Fruit fly (Drosophila melanogaster) whole organism, adult: ENCODE measurements around the gene CG43799.

ENCODE experiments used
- CG11617 ChIP-seq: fragments of 200-800 bp; sonication (Bioruptor generic); optimal IDR thresholded peaks from 2 replicates; lab custom pipeline; 2017; ENCODE audit warnings: mild to moderate bottlenecking, missing biosample characterization, missing genetic modification reagents, missing genetic modification characterization
- CG12768 ChIP-seq: fragments of 200-800 bp; sonication (Bioruptor generic); optimal IDR thresholded peaks from 2 replicates; lab custom pipeline; 2017; ENCODE audit warnings: missing biosample characterization, missing genetic modification characterization, mild to moderate bottlenecking, moderate library complexity, missing genetic modification reagents
- CG14711 ChIP-seq: fragments of 200-800 bp; sonication (Bioruptor generic); optimal IDR thresholded peaks from 2 replicates; lab custom pipeline; 2018; ENCODE audit warnings: missing biosample characterization, mild to moderate bottlenecking, missing genetic modification characterization, moderate library complexity
- CG1620 ChIP-seq: fragments of 200-800 bp; sonication (Bioruptor generic); optimal IDR thresholded peaks from 2 replicates; lab custom pipeline; 2016; ENCODE audit warnings: missing biosample characterization, missing genetic modification characterization
- CG33017 ChIP-seq: fragments of 200-800 bp; sonication (Bioruptor generic); optimal IDR thresholded peaks from 2 replicates; lab custom pipeline; 2018; ENCODE audit warnings: missing biosample characterization, mild to moderate bottlenecking, missing genetic modification characterization, moderate library complexity
- CG5204 ChIP-seq: fragments of 200-800 bp; sonication (Bioruptor generic); optimal IDR thresholded peaks from 2 replicates; lab custom pipeline; 2016; ENCODE audit warnings: missing biosample characterization, missing genetic modification characterization
- CG7045 ChIP-seq: fragments of 200-800 bp; sonication (Bioruptor generic); optimal IDR thresholded peaks from 2 replicates; lab custom pipeline; 2017; ENCODE audit warnings: missing biosample characterization, mild to moderate bottlenecking, missing genetic modification characterization
- CG7101 ChIP-seq: fragments of 200-800 bp; sonication (Bioruptor generic); optimal IDR thresholded peaks from 2 replicates; lab custom pipeline; 2018; ENCODE audit warnings: missing biosample characterization, mild to moderate bottlenecking, missing genetic modification characterization, moderate library complexity
- Clk ChIP-seq: fragments of 200-800 bp; sonication (Bioruptor generic); optimal IDR thresholded peaks from 2 replicates; lab custom pipeline; 2017; ENCODE audit warnings: missing biosample characterization, missing genetic modification characterization
- Crg-1 ChIP-seq: fragments of 200-800 bp; sonication (Bioruptor generic); optimal IDR thresholded peaks from 2 replicates; lab custom pipeline; 2016; ENCODE audit warnings: missing biosample characterization, missing genetic modification characterization
- Hr96 ChIP-seq: fragments of 200-800 bp; sonication (Bioruptor generic); optimal IDR thresholded peaks from 2 replicates; lab custom pipeline; 2016; ENCODE audit warnings: missing biosample characterization, missing genetic modification characterization
- Mnt ChIP-seq: fragments of 200-800 bp; sonication (Bioruptor generic); optimal IDR thresholded peaks from 2 replicates; lab custom pipeline; 2016; ENCODE audit warnings: missing biosample characterization, mild to moderate bottlenecking, missing genetic modification characterization
- bab1 ChIP-seq: fragments of 200-800 bp; sonication (Bioruptor generic); optimal IDR thresholded peaks from 3 replicates; lab custom pipeline; 2019; ENCODE audit warnings: missing biosample characterization, mild to moderate bottlenecking, missing genetic modification characterization, moderate library complexity
- cic ChIP-seq: fragments of 200-800 bp; sonication (Bioruptor generic); optimal IDR thresholded peaks from 2 replicates; lab custom pipeline; 2017; ENCODE audit warnings: missing biosample characterization, mild to moderate bottlenecking, missing genetic modification characterization, moderate library complexity
- cnc ChIP-seq, 2 experiments: fragments of >200 bp; optimal IDR thresholded peaks; 2 replicates each; lab custom pipeline; 2017
- kay ChIP-seq: fragments of 200-800 bp; sonication (Bioruptor generic); peaks from one replicate; lab custom pipeline; 2016; ENCODE audit warnings: missing biosample characterization, missing genetic modification characterization, borderline replicate concordance
- ovo ChIP-seq: fragments of 200-800 bp; sonication (Bioruptor generic); optimal IDR thresholded peaks from 2 replicates; lab custom pipeline; 2016; ENCODE audit warnings: missing biosample characterization, missing genetic modification characterization
- pad ChIP-seq: fragments of 200-800 bp; sonication (Bioruptor generic); optimal IDR thresholded peaks from 3 replicates; lab custom pipeline; 2017; ENCODE audit warnings: missing biosample characterization, missing genetic modification characterization, mild to moderate bottlenecking, moderate library complexity, missing genetic modification reagents
- tj ChIP-seq: fragments of 200-800 bp; sonication (Bioruptor generic); optimal IDR thresholded peaks from 3 replicates; lab custom pipeline; 2017; ENCODE audit warnings: missing biosample characterization, mild to moderate bottlenecking, missing genetic modification characterization, moderate library complexity
- toe ChIP-seq: fragments of 200-800 bp; sonication (Bioruptor generic); optimal IDR thresholded peaks from 2 replicates; lab custom pipeline; 2016; ENCODE audit warnings: missing biosample characterization, missing genetic modification characterization

CG43799 gene

DNA sequence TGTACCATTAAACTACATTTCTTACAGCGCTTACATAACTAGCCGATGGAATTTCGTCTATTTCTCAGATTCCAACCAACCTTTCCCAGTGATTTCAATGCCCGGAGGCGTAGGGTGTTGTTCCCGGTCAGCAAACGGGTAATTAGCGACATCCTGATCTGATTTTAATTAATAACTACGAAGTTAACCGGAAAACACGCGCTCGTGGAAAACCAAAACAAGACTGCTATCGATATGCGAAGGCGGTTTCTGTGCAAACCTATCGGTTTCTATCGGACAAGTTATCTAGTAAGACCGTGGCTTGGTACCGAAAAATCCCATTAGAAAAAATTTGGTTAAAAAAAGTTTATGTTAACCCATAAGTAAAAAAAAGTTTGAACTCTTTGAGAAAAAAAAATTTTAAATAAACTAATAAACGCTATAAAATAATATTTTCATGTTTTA lies 4.7 kb upstream of the CG43799 start, which contains the start of gene mEFG1:
Gene mEFG1 (minus strand): TSS at position 253 of the 444 bp plus-strand sequence.
- TF ChIP-seq CG14711 (peak; percentile 34), CG7101 (tag; lab: Kevin White, UChicago) (peak; percentile 17), CG11617 (GFP tag; lab: Kevin White, UChicago) (no peak), pad (GFP tag; lab: Kevin White, UChicago) (no peak), cnc (optimal IDR thresholded peaks at IDR 0.05; lab: Kevin White, UChicago) (no peak), Mnt (GFP tag; lab: Kevin White, UChicago) (peak; percentile 87), cic (GFP tag; lab: Kevin White, UChicago) (no peak), bab1 (peak; percentile 28), CG1620 (GFP tag; lab: Kevin White, UChicago) (no peak), tj (GFP tag; lab: Kevin White, UChicago) (no peak)

DNA sequence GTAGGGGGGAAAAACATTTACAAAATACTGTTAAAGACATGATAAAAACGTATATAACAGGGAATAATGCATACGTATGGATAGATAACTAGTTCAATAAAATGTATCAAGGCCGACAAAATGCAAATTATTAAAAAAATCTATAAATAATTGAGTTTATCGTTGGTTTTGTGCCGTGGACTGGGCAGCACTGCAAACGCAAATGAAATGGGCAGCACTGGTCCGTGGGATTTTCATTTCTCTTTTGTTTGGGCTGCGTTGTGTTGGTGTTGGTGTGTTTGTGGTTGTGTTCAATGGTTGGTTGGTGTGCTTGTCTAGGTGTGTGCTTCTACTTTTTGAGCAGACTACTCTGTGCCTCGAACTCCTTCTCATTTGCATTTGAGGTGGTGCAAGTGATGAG lies 947 bp upstream of the CG43799 start:
- TF ChIP-seq kay (GFP tag; lab: Kevin White, UChicago) = no peak
- TF ChIP-seq toe = no peak
- no peak for TF ChIP-seq cnc (optimal IDR thresholded peaks at IDR 0.05; lab: Kevin White, UChicago)
- TF ChIP-seq CG11617 (GFP tag; lab: Kevin White, UChicago) = no peak
- no peak for TF ChIP-seq pad (GFP tag; lab: Kevin White, UChicago)
- no peak for TF ChIP-seq CG12768

DNA sequence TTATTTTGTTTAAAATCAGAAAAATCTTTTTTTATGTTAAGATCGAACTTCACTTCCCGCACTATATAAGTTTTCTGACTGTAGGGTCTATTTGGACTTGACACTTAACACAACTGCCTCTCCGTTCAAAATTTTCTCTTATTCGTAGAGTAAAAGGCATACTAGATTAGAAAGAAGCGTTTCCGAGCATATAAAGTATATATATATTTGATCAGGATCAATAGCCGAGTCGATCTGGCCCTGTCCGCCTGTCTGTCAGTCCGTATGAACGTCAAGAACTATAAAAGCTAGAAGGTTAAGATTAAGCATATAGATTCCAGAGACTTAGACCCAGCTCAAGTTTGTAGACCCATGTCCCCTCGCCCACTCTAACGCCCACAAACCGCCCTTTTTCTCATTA lies 5.2 kb downstream of the CG43799 start, which contains the start of gene CG43800:
Gene CG43800 (minus strand): TSS at position 101 of the 400 bp plus-strand sequence.
- TF ChIP-seq CG14711 (no peak), Mnt (GFP tag; lab: Kevin White, UChicago) (no peak), bab1 (no peak), cic (GFP tag; lab: Kevin White, UChicago) (no peak), kay (GFP tag; lab: Kevin White, UChicago) (no peak), cnc (optimal IDR thresholded peaks at IDR 0.05; lab: Kevin White, UChicago) (no peak), CG7045 (GFP tag; lab: Kevin White, UChicago) (no peak), CG11617 (GFP tag; lab: Kevin White, UChicago) (no peak), ovo (no peak), CG5204 (GFP tag; lab: Kevin White, UChicago) (no peak), pad (GFP tag; lab: Kevin White, UChicago) (no peak), Crg-1 (no peak), tj (GFP tag; lab: Kevin White, UChicago) (no peak), CG12768 (no peak), Hr96 (GFP tag; lab: Kevin White, UChicago) (no peak), CG1620 (GFP tag; lab: Kevin White, UChicago) (no peak), CG7101 (tag; lab: Kevin White, UChicago) (no peak), Clk (GFP tag; lab: Kevin White, UChicago) (no peak), CG33017 (tag; lab: Kevin White, UChicago) (no peak)

DNA sequence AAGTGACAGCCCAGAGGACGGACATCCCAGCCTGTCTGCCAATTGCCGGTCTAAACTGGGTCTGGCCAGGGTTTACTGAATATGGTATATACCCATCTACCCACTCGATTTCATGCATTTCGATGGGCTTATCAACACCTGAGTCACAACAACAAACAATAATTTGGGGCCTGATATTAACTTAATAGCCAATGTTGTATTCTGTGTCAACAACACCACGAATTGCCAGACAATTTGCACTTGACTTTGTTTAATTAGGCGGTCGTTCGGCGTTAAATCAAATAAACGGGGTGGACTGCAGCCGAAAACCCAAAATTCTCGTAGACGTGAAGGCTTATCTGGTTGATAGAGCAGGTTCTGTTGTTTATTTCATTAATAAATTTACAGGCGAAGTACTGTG lies 11.8 kb downstream of the CG43799 start:
- TF ChIP-seq ovo (peak; percentile 54), bab1 (no peak), CG11617 (GFP tag; lab: Kevin White, UChicago) (peak; percentile 32), CG14711 (peak; percentile 4), Hr96 (GFP tag; lab: Kevin White, UChicago) (no peak), CG12768 (peak; percentile 40), pad (GFP tag; lab: Kevin White, UChicago) (peak; percentile 34), Clk (GFP tag; lab: Kevin White, UChicago) (peak; percentile 34), cic (GFP tag; lab: Kevin White, UChicago) (peak; percentile 57), Mnt (GFP tag; lab: Kevin White, UChicago) (peak; percentile 57), tj (GFP tag; lab: Kevin White, UChicago) (no peak), CG33017 (tag; lab: Kevin White, UChicago) (peak; percentile 69), CG7101 (tag; lab: Kevin White, UChicago) (peak; percentile 71), kay (GFP tag; lab: Kevin White, UChicago) (no peak), CG5204 (GFP tag; lab: Kevin White, UChicago) (peak; percentile 42), CG7045 (GFP tag; lab: Kevin White, UChicago) (peak; percentile 61), CG1620 (GFP tag; lab: Kevin White, UChicago) (no peak), cnc (optimal IDR thresholded peaks at IDR 0.05; lab: Kevin White, UChicago) (no peak), Crg-1 (peak; percentile 57), toe (no peak)

dm6 chr2L:7240311-7240710 lies 12.8 kb downstream of the CG43799 start:
- TF ChIP-seq ovo = no peak
- TF ChIP-seq cic (GFP tag; lab: Kevin White, UChicago) = peak; percentile 45
- TF ChIP-seq Mnt (GFP tag; lab: Kevin White, UChicago) = peak; percentile 16

DNA sequence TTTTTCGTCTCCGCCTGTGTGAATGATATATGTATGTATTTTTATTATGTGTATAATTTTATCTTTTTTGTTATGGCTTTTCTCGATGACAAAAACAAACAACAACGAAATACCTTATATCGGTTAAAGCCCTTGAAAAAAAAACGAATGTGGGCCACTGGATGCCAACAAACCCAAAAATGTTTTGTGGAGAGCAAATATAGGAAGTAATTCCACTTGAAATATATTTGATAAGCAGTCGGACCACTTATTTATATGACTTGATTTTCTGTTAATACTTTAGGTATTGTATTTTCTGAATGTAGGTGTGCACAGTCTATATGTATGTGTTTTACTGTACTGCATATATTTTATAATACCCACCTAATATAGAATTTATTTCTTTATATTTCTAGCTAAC lies 13.4 kb downstream of the CG43799 start:
- TF ChIP-seq CG7045 (GFP tag; lab: Kevin White, UChicago) (no peak), CG12768 (no peak), Mnt (GFP tag; lab: Kevin White, UChicago) (no peak), cic (GFP tag; lab: Kevin White, UChicago) (no peak), CG7101 (tag; lab: Kevin White, UChicago) (no peak), tj (GFP tag; lab: Kevin White, UChicago) (no peak), cnc (optimal IDR thresholded peaks at IDR 0.05; lab: Kevin White, UChicago) (no peak), Hr96 (GFP tag; lab: Kevin White, UChicago) (no peak), Clk (GFP tag; lab: Kevin White, UChicago) (no peak), CG11617 (GFP tag; lab: Kevin White, UChicago) (no peak), CG5204 (GFP tag; lab: Kevin White, UChicago) (no peak), ovo (no peak), CG33017 (tag; lab: Kevin White, UChicago) (no peak), pad (GFP tag; lab: Kevin White, UChicago) (no peak), bab1 (no peak), Crg-1 (no peak), CG14711 (no peak), kay (GFP tag; lab: Kevin White, UChicago) (no peak), toe (no peak), CG1620 (GFP tag; lab: Kevin White, UChicago) (no peak)
